Fruit fly (Drosophila melanogaster): Measurements from ENCODE around the gene shtd.

Gene shtd

DNA sequence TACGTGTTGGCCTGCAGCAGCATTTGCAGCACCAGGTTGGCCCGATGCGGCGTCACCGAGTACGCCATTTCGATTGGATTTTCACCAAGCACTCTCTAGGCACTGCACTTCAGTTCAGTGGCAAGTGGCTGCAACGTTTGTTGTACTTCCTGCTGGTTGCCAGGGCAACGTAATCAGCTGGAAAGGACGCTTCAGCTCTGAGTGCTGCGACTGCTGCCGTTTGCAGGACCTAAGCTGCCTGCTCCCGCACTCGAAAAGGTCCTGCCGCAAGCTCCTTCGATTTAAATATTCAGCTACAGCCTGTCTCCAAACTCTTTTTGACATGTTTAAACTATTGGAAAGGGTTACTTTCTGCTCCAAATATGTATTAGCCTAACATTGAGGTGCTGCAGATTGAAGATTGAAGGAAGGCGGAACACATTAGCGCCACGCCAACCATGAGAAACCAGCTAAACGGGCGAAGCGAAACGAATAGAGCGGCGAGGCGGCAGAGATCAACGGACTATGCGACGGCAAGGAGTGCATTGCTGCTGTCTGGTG is 5.2 kb upstream of the shtd start, which contains the start of the genes CG15642 and CG15641:
TSS of gene CG15642 (minus strand) at position 356 of the 540 bp plus-strand sequence.
TSS of gene CG15641 (plus strand) at position 490 of the 540 bp plus-strand sequence.
- TF ChIP-seq CG7368 (GFP tag; optimal IDR thresholded peaks at IDR 0.05) (no peak), cyc (GFP tag; optimal IDR thresholded peaks at IDR 0.05) (no peak), CG11762 (GFP tag; optimal IDR thresholded peaks at IDR 0.05; ENCODE audit: insufficient read depth) (no peak), CG3919 (GFP tag; optimal IDR thresholded peaks at IDR 0.05) (no peak), fd85E (GFP tag; optimal IDR thresholded peaks at IDR 0.05) (no peak), Hr39 (GFP tag; optimal IDR thresholded peaks at IDR 0.05) (no peak), CG8119 (GFP tag; IDR thresholded peaks at IDR 0.05) (no peak), Ets21C (GFP tag; optimal IDR thresholded peaks at IDR 0.05) (no peak), Ets96B (tag; optimal IDR thresholded peaks at IDR 0.05) (no peak), vri (GFP tag; optimal IDR thresholded peaks at IDR 0.05) (no peak), Hr38 (GFP tag; optimal IDR thresholded peaks at IDR 0.05) (no peak), Hr4 (GFP tag; optimal IDR thresholded peaks at IDR 0.05) (no peak), CG15336 (GFP tag; IDR thresholded peaks at IDR 0.05) (no peak), CG10669 (GFP tag; optimal IDR thresholded peaks at IDR 0.05) (no peak), Eip75B (GFP tag; optimal IDR thresholded peaks at IDR 0.05) (no peak), CG6276 (GFP tag; optimal IDR thresholded peaks at IDR 0.05) (no peak), Sox15 (GFP tag; optimal IDR thresholded peaks at IDR 0.05) (no peak)

DNA sequence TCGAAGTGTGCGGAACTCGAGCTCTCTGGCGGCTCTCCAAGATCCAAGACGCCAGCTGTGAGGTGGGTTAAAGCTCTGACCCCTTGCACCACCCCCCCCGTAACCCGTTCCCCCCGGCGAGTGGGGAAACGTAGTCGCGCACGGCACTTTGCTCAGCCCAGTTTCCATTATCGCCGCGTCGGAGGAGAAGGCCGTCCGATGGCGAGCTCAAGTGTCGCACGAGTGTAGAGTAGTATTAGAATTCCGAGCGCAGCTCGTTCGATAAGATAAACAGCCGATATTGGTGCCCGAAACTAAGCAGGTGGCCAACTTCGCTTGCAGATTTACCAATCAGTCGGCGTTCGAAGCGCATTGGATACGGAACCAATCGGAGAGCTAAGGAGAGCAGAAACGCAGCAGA is 3.2 kb upstream of the shtd start:
- TF ChIP-seq CG1621 (tag; optimal IDR thresholded peaks at IDR 0.05) (peak; percentile 80), eg (GFP tag; IDR thresholded peaks at IDR 0.05) (peak; percentile 37; the same call in 1 of the 3 replicates), CG6163 (GFP tag; IDR thresholded peaks at IDR 0.05) (peak; percentile 39; the same call in 1 of the 3 replicates), CG11294 (GFP tag; IDR thresholded peaks at IDR 0.05) (no peak)

DNA sequence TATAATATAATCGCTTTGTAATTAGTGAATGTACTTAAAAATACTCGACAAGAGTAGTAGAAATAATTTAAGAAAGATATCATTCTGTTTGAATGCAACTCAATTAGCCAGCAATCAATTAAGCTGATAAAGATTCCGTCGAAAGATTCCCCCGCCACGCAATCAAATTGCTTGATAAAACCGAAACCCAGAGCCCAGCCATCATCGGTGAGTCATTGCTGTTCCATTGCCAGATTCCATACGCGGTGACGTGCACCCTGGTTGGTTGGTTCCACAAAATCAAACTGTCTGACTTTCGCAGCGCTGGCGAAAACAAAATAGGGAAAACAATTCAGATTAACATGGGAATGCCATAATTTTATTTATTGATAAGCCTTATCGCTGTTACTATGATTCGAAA is 2.3 kb upstream of the shtd start:
- no peak for TF ChIP-seq ss (GFP tag; optimal IDR thresholded peaks at IDR 0.05)
- TF ChIP-seq CG10631 (GFP tag; optimal IDR thresholded peaks at IDR 0.05), result no peak
- no peak for TF ChIP-seq dac (GFP tag; optimal IDR thresholded peaks at IDR 0.05)

DNA sequence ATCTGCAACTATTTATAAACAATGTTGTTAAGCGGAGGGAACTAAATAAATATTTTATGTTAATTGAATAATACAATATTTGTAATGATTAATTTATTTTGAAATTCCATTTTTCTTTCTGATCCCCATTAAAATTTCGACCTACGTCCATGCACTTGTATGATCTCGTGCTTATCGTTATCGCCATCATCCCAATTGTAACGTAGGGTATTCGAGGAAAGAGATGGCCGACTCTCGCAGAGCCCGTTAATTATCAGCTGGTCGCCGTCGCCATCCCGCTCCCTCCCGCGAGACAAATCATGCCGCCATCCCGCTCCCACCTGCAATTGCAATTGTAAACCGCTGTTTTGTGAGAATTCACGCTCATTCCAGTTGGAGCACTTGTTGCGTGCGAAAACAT is 9.1 kb downstream of the shtd start, which contains the start of gene CG11655:
TSS of gene CG11655 (plus strand) at position 351 of the 400 bp plus-strand sequence.
- TF ChIP-seq Smox (GFP tag; optimal IDR thresholded peaks at IDR 0.05) (peak; percentile 50), CG10631 (GFP tag; optimal IDR thresholded peaks at IDR 0.05) (no peak), Sox15 (GFP tag; optimal IDR thresholded peaks at IDR 0.05) (peak; percentile 34), CG15336 (GFP tag; IDR thresholded peaks at IDR 0.05) (peak; percentile 42), CG34406 (GFP tag; optimal IDR thresholded peaks at IDR 0.05) (peak; percentile 38), Ets96B (tag; optimal IDR thresholded peaks at IDR 0.05) (peak; percentile 31), CG8119 (GFP tag; IDR thresholded peaks at IDR 0.05) (0 out of 3 replicates have a peak, but pooled peaks have one; percentile 20), fd59A (GFP tag; optimal IDR thresholded peaks at IDR 0.05) (peak; percentile 34), CG16779 (tag; optimal IDR thresholded peaks at IDR 0.05) (no peak), CG6808 (GFP tag; optimal IDR thresholded peaks at IDR 0.05) (no peak), CG6792 (GFP tag; optimal IDR thresholded peaks at IDR 0.05) (peak; percentile 38), dsx (GFP tag; optimal IDR thresholded peaks at IDR 0.05; ENCODE audit: poor library complexity, severe bottlenecking) (peak; percentile 63), Lpt (GFP tag; optimal IDR thresholded peaks at IDR 0.05) (peak; percentile 12), CG1621 (tag; optimal IDR thresholded peaks at IDR 0.05) (peak; percentile 60), CG6163 (GFP tag; IDR thresholded peaks at IDR 0.05) (peak; percentile 21; the same call in 1 of the 3 replicates), lz (GFP tag; optimal IDR thresholded peaks at IDR 0.05) (peak; percentile 60), Ets21C (GFP tag; optimal IDR thresholded peaks at IDR 0.05) (no peak), CG32006 (GFP tag; optimal IDR thresholded peaks at IDR 0.05) (peak; percentile 55), dac (GFP tag; optimal IDR thresholded peaks at IDR 0.05) (no peak), Blimp-1 (GFP tag; optimal IDR thresholded peaks at IDR 0.05) (no peak), CG3032 (tag; optimal IDR thresholded peaks at IDR 0.05) (peak; percentile 31), eg (GFP tag; IDR thresholded peaks at IDR 0.05) (peak; percentile 59; the same call in 2 of the 3 replicates), CG11902 (GFP tag; optimal IDR thresholded peaks at IDR 0.05) (peak; percentile 31), spab (GFP tag; optimal IDR thresholded peaks at IDR 0.05) (no peak), cyc (GFP tag; optimal IDR thresholded peaks at IDR 0.05) (peak; percentile 55), Hr39 (GFP tag; optimal IDR thresholded peaks at IDR 0.05) (peak; percentile 49), OdsH (GFP tag; optimal IDR thresholded peaks at IDR 0.05) (no peak), Sox14 (GFP tag; optimal IDR thresholded peaks at IDR 0.05) (peak; percentile 50), fd85E (GFP tag; optimal IDR thresholded peaks at IDR 0.05) (no peak), Hr4 (GFP tag; optimal IDR thresholded peaks at IDR 0.05) (no peak), net (GFP tag; optimal IDR thresholded peaks at IDR 0.05) (peak; percentile 52), Eip78C (GFP tag) (peak; percentile 79), esn (GFP tag; optimal IDR thresholded peaks at IDR 0.05) (peak; percentile 61), CG11762 (GFP tag; optimal IDR thresholded peaks at IDR 0.05; ENCODE audit: insufficient read depth) (no peak)
